Fruit fly (Drosophila melanogaster): ENCODE data around the gene CG14434.

CG14434 gene

dm6 chrX:6852574-6852973, 14.4 kb downstream of the CG14434 start (continued):
- TF ChIP-seq CG17359 (tag; optimal IDR thresholded peaks at IDR 0.05) = peak; percentile 91
- peak; percentile 83 for TF ChIP-seq CG17385 (GFP tag; optimal IDR thresholded peaks at IDR 0.05)
- peak; percentile 84 for TF ChIP-seq CG18764 (GFP tag; optimal IDR thresholded peaks at IDR 0.05)
- TF ChIP-seq kay (GFP tag; optimal IDR thresholded peaks at IDR 0.05) = peak; percentile 82
- TF ChIP-seq oc (tag; optimal IDR thresholded peaks at IDR 0.05) = peak; percentile 77
- TF ChIP-seq pros (GFP tag; optimal IDR thresholded peaks at IDR 0.05) = no peak
- peak; percentile 90 for TF ChIP-seq Atf-2 (GFP tag; optimal IDR thresholded peaks at IDR 0.05)
- TF ChIP-seq CG9215 (GFP tag; IDR thresholded peaks at IDR 0.05) = peak; percentile 80
- TF ChIP-seq repo (GFP tag; optimal IDR thresholded peaks at IDR 0.05) = peak; percentile 87
- peak; percentile 91 for TF ChIP-seq Fer1 (GFP tag; optimal IDR thresholded peaks at IDR 0.05)
- peak; percentile 76 for TF ChIP-seq CG12236 (GFP tag; optimal IDR thresholded peaks at IDR 0.05)
- TF ChIP-seq prd (optimal IDR thresholded peaks at IDR 0.05) = no peak
- peak; percentile 88 for TF ChIP-seq prd (GFP tag; IDR thresholded peaks at IDR 0.05)
- peak; percentile 93 for TF ChIP-seq Fer3 (tag; optimal IDR thresholded peaks at IDR 0.05)
- TF ChIP-seq Atf6 (GFP tag; IDR thresholded peaks at IDR 0.05) = peak; percentile 88
- TF ChIP-seq sr (GFP tag; IDR thresholded peaks at IDR 0.05) = peak; percentile 10; the same call in 1 of the 3 replicates
- peak; percentile 86 for TF ChIP-seq emc (GFP tag; optimal IDR thresholded peaks at IDR 0.05)
- peak; percentile 92 for TF ChIP-seq CG7786 (GFP tag; optimal IDR thresholded peaks at IDR 0.05)
- peak; percentile 16; the same call in 1 of the 2 replicates for TF ChIP-seq Dip2 (GFP tag; IDR thresholded peaks at IDR 0.05)
- TF ChIP-seq CG6813 (GFP tag; optimal IDR thresholded peaks at IDR 0.05) = peak; percentile 77
- peak; percentile 83 for TF ChIP-seq esg (GFP tag; conservative IDR thresholded peaks at IDR 0.05)
- peak; percentile 90 for TF ChIP-seq CG17328 (GFP tag; IDR thresholded peaks at IDR 0.05)
- peak; percentile 80 for TF ChIP-seq ttk (GFP tag; IDR thresholded peaks at IDR 0.05)
- no peak for TF ChIP-seq z (GFP tag; IDR thresholded peaks at IDR 0.05)
- peak; percentile 81 for TF ChIP-seq CG2889 (GFP tag; IDR thresholded peaks at IDR 0.05)
- TF ChIP-seq pzg (GFP tag; optimal IDR thresholded peaks at IDR 0.05) = peak; percentile 76
- TF ChIP-seq BtbVII (GFP tag; optimal IDR thresholded peaks at IDR 0.05) = peak; percentile 85
- peak; percentile 95 for TF ChIP-seq gem (tag; optimal IDR thresholded peaks at IDR 0.05)
- TF ChIP-seq fd102C (GFP tag; optimal IDR thresholded peaks at IDR 0.05) = no peak
- TF ChIP-seq CG7963 (GFP tag; IDR thresholded peaks at IDR 0.05; ENCODE audit: partially characterized antibody) = no peak
- peak; percentile 92 for TF ChIP-seq jumu (GFP tag; optimal IDR thresholded peaks at IDR 0.05)
- TF ChIP-seq nerfin-1 (tag; optimal IDR thresholded peaks at IDR 0.05) = peak; percentile 83
- TF ChIP-seq B-H1 (GFP tag; IDR thresholded peaks at IDR 0.05) = peak; percentile 68
- TF ChIP-seq CG12071 (GFP tag; optimal IDR thresholded peaks at IDR 0.05) = peak; percentile 88
- peak; percentile 95 for TF ChIP-seq CG1603 (tag; optimal IDR thresholded peaks at IDR 0.05)
- peak; percentile 81 for TF ChIP-seq Asciz (GFP tag; optimal IDR thresholded peaks at IDR 0.05)
- peak; percentile 76 for TF ChIP-seq MTF-1 (GFP tag; optimal IDR thresholded peaks at IDR 0.05; ENCODE audit: borderline replicate concordance)
- TF ChIP-seq crp (GFP tag; optimal IDR thresholded peaks at IDR 0.05) = peak in 1 of 2 experiments; percentile 49
- TF ChIP-seq PHDP (tag; optimal IDR thresholded peaks at IDR 0.05) = peak; percentile 91
- TF ChIP-seq D (optimal IDR thresholded peaks at IDR 0.05) = no peak
- peak; percentile 81 for TF ChIP-seq D (GFP tag; optimal IDR thresholded peaks at IDR 0.05)
- TF ChIP-seq Poxn (GFP tag; IDR thresholded peaks at IDR 0.05) = peak; percentile 43; the same call in 1 of the 2 replicates
- peak; percentile 47 for TF ChIP-seq CG3838 (GFP tag; optimal IDR thresholded peaks at IDR 0.05)
- peak; percentile 86 for TF ChIP-seq CG13775 (GFP tag; optimal IDR thresholded peaks at IDR 0.05)
- peak; percentile 71 for TF ChIP-seq CG2202 (tag; optimal IDR thresholded peaks at IDR 0.05)
- peak; percentile 65 to 91 for TF ChIP-seq bsh (GFP tag; optimal IDR thresholded peaks at IDR 0.05)
- peak; percentile 87 for TF ChIP-seq CG18619 (GFP tag; optimal IDR thresholded peaks at IDR 0.05)
- peak; percentile 82 for TF ChIP-seq CG11723 (GFP tag; optimal IDR thresholded peaks at IDR 0.05)
- no peak for TF ChIP-seq CG42726 (GFP tag; IDR thresholded peaks at IDR 0.05; ENCODE audit: partially characterized antibody)
- peak; percentile 60 for TF ChIP-seq Hey (tag; optimal IDR thresholded peaks at IDR 0.05)
